Worm (Caenorhabditis elegans) whole organism, early embryonic: ENCODE data around the gene C16A3.5.

Experiments
- ama-1 ChIP-seq: fragments of 150-350 bp; optimal IDR thresholded peaks from 2 replicates; lab custom pipeline; 2014
- flt-1 ChIP-seq: fragments of 200-800 bp; sonication (Bioruptor generic); IDR thresholded peaks from 2 replicates; pipeline ENCODE4 v1.3.6; 2022; ENCODE audit warnings: missing genetic modification characterization, missing compliant biosample characterization
- hmbx-1 ChIP-seq: sonication (generic microtip); optimal IDR thresholded peaks from 2 replicates; lab custom pipeline; 2016; ENCODE audit warnings: mild to moderate bottlenecking, missing genetic modification characterization, missing compliant biosample characterization
- tbx-11 ChIP-seq: fragments of 200-800 bp; sonication (Bioruptor generic); IDR thresholded peaks from 2 replicates; pipeline ENCODE4 v1.3.6; 2022; ENCODE audit warnings: missing genetic modification characterization, missing compliant biosample characterization
- tra-4 ChIP-seq: sonication (generic microtip); optimal IDR thresholded peaks from 2 replicates; lab custom pipeline; 2017; ENCODE audit warnings: missing genetic modification characterization, missing compliant biosample characterization

- TF ChIP-seq flt-1 (GFP tag; lab: Robert Waterston, UW), result no peak
- no peak for TF ChIP-seq tbx-11
- no peak for TF ChIP-seq ama-1 (lab: Kevin White, UChicago)
- no peak for TF ChIP-seq hmbx-1 (tag; lab: Kevin White, UChicago)
- TF ChIP-seq tra-4 (tag; lab: Kevin White, UChicago), result no peak
Measured at ce11 chrIII:6353084-6353483, 27.5 kb upstream of the C16A3.5 start, which contains the start of gene akap-1.
